Fruit fly (Drosophila melanogaster) whole organism, embryonic: Measurements from ENCODE around the gene Snx6.
A peak's percentile ranks its signal among the peaks of the same experiment; 100 is the strongest.

Source experiments
- Abd-B ChIP-seq: fragments of 200-800 bp; sonication (Bioruptor generic); optimal IDR thresholded peaks from 2 replicates; lab custom pipeline; 2018; ENCODE audit warnings: missing biosample characterization, mild to moderate bottlenecking, missing genetic modification characterization, moderate library complexity
- Aef1 ChIP-seq: fragments of 200-800 bp; sonication (Bioruptor generic); IDR thresholded peaks from 3 replicates; pipeline ENCODE4 v1.3.6; 2022; ENCODE audit warnings: missing biosample characterization, missing genetic modification characterization
- Antp ChIP-seq: fragments of 200-800 bp; sonication (Bioruptor generic); optimal IDR thresholded peaks from 3 replicates; lab custom pipeline; 2016; ENCODE audit warnings: missing biosample characterization, missing genetic modification characterization
- Awh ChIP-seq: fragments of 200-800 bp; sonication (Bioruptor generic); IDR thresholded peaks from 2 replicates; pipeline ENCODE4, ENCODE4 v1.3.6; 2022; ENCODE audit warnings: missing biosample characterization, missing genetic modification characterization
- CG10274 ChIP-seq: fragments of 200-800 bp; sonication (Bioruptor generic); optimal IDR thresholded peaks from 3 replicates; lab custom pipeline; 2017; ENCODE audit warnings: missing biosample characterization, mild to moderate bottlenecking, missing genetic modification characterization
- CG10654 ChIP-seq: fragments of 200-800 bp; sonication (Bioruptor generic); optimal IDR thresholded peaks from 2 replicates; lab custom pipeline; 2016; ENCODE audit warnings: missing biosample characterization, missing genetic modification characterization
- CG13894 ChIP-seq: fragments of 200-800 bp; sonication (Bioruptor generic); optimal IDR thresholded peaks from 3 replicates; lab custom pipeline; 2018; ENCODE audit warnings: missing biosample characterization, mild to moderate bottlenecking, missing genetic modification characterization, moderate library complexity
- CG15514 ChIP-seq: fragments of 200-800 bp; sonication (Bioruptor generic); optimal IDR thresholded peaks from 3 replicates; lab custom pipeline; 2017; ENCODE audit warnings: missing biosample characterization, missing genetic modification characterization, mild to moderate bottlenecking, moderate library complexity, missing genetic modification reagents
- CG16813 ChIP-seq: fragments of 200-800 bp; sonication (Bioruptor generic); IDR thresholded peaks from 3 replicates; pipeline ENCODE4 v1.3.6; 2022; ENCODE audit warnings: missing biosample characterization, missing genetic modification characterization; ENCODE audit not compliant: partially characterized antibody
- CG17328 ChIP-seq: fragments of 200-800 bp; sonication (Bioruptor generic); IDR thresholded peaks from 2 replicates; pipeline ENCODE4 v1.3.6; 2022; ENCODE audit warnings: missing biosample characterization, missing genetic modification characterization
- CG17361 ChIP-seq: fragments of 200-800 bp; sonication (Bioruptor generic); IDR thresholded peaks from 3 replicates; pipeline ENCODE4 v1.3.6; 2022; ENCODE audit warnings: missing biosample characterization, missing genetic modification characterization
- CG17568 ChIP-seq: fragments of 200-800 bp; sonication (Bioruptor generic); optimal IDR thresholded peaks from 2 replicates; lab custom pipeline; 2018; ENCODE audit warnings: missing biosample characterization, mild to moderate bottlenecking, missing genetic modification characterization, moderate library complexity
- CG17829 ChIP-seq: fragments of 200-800 bp; optimal IDR thresholded peaks from 2 replicates; lab custom pipeline; 2019; ENCODE audit warnings: missing biosample characterization, mild to moderate bottlenecking, missing genetic modification characterization, moderate library complexity
- CG3281 ChIP-seq: fragments of 200-800 bp; sonication (Bioruptor generic); optimal IDR thresholded peaks from 3 replicates; lab custom pipeline; 2017; ENCODE audit warnings: missing biosample characterization, mild to moderate bottlenecking, missing genetic modification characterization
- CG33557 ChIP-seq: fragments of 200-800 bp; sonication (Bioruptor generic); optimal IDR thresholded peaks from 2 replicates; lab custom pipeline; 2019; ENCODE audit warnings: missing biosample characterization, mild to moderate bottlenecking, missing genetic modification characterization, moderate library complexity
- CG4404 ChIP-seq: fragments of 200-800 bp; sonication (Bioruptor generic); IDR thresholded peaks from 2 replicates; pipeline ENCODE4 v1.3.6; 2022; ENCODE audit warnings: missing biosample characterization, missing genetic modification characterization
- CG4424 ChIP-seq: fragments of 200-800 bp; sonication (Bioruptor generic); optimal IDR thresholded peaks from 3 replicates; lab custom pipeline; 2016; ENCODE audit warnings: missing biosample characterization, missing genetic modification characterization
- CG4617 ChIP-seq: fragments of 200-800 bp; sonication (Bioruptor generic); optimal IDR thresholded peaks from 3 replicates; lab custom pipeline; 2016; ENCODE audit warnings: missing biosample characterization, missing genetic modification characterization, borderline replicate concordance
- CG6813 ChIP-seq: fragments of 200-800 bp; sonication (Bioruptor generic); optimal IDR thresholded peaks from 2 replicates; lab custom pipeline; 2017; ENCODE audit warnings: missing biosample characterization, missing genetic modification characterization, mild to moderate bottlenecking, moderate library complexity, missing genetic modification reagents
- CG7745 ChIP-seq: fragments of 200-800 bp; sonication (Bioruptor generic); optimal IDR thresholded peaks from 2 replicates; lab custom pipeline; 2018; ENCODE audit warnings: missing biosample characterization, mild to moderate bottlenecking, missing genetic modification characterization, moderate library complexity
- CG8765 ChIP-seq: fragments of 200-800 bp; sonication (Bioruptor generic); IDR thresholded peaks from 2 replicates; pipeline ENCODE4 v1.3.6; 2022; ENCODE audit warnings: missing biosample characterization, missing genetic modification characterization
- CG9817 ChIP-seq: fragments of 200-800 bp; sonication (Bioruptor generic); optimal IDR thresholded peaks from 2 replicates; lab custom pipeline; 2018; ENCODE audit warnings: missing biosample characterization, mild to moderate bottlenecking, missing genetic modification characterization, moderate library complexity
- CG9876 ChIP-seq: fragments of 200-800 bp; sonication (Bioruptor generic); optimal IDR thresholded peaks from 2 replicates; lab custom pipeline; 2016; ENCODE audit warnings: missing biosample characterization, missing genetic modification characterization
- D19B ChIP-seq: fragments of 200-800 bp; sonication (Bioruptor generic); optimal IDR thresholded peaks from 2 replicates; lab custom pipeline; 2017; ENCODE audit warnings: missing biosample characterization, mild to moderate bottlenecking, missing genetic modification characterization
- Hr51 ChIP-seq, 2 experiments: fragments of 200-800 bp; sonication (Bioruptor generic); optimal IDR thresholded peaks; 2 replicates in 1 of 2; 3 replicates in 1 of 2; lab custom pipeline; 2016 to 2018; ENCODE audit warnings: missing biosample characterization in 2 of 2, missing genetic modification characterization in 2 of 2, mild to moderate bottlenecking in 1 of 2, moderate library complexity in 1 of 2
- Mes4 ChIP-seq: fragments of 200-800 bp; sonication (Bioruptor generic); optimal IDR thresholded peaks from 2 replicates; lab custom pipeline; 2016; ENCODE audit warnings: missing biosample characterization, missing genetic modification characterization
- NC2β ChIP-seq: fragments of 200-800 bp; sonication (Bioruptor generic); optimal IDR thresholded peaks from 2 replicates; lab custom pipeline; 2016; ENCODE audit warnings: missing biosample characterization, missing genetic modification characterization
- Opbp ChIP-seq: fragments of 200-800 bp; sonication (Bioruptor generic); IDR thresholded peaks from 3 replicates; pipeline ENCODE4 v1.3.6; 2022; ENCODE audit warnings: missing biosample characterization, missing genetic modification characterization; ENCODE audit not compliant: partially characterized antibody
- Poxn ChIP-seq: fragments of 200-800 bp; sonication (Bioruptor generic); IDR thresholded peaks from 2 replicates; pipeline ENCODE4 v1.3.6; 2022; ENCODE audit warnings: missing biosample characterization, missing genetic modification characterization
- Ravus ChIP-seq: fragments of 200-800 bp; sonication (Bioruptor generic); IDR thresholded peaks from 2 replicates; pipeline ENCODE4 v1.3.6; 2022; ENCODE audit warnings: missing biosample characterization, missing genetic modification characterization
- Usf ChIP-seq: fragments of 200-800 bp; sonication (Bioruptor generic); optimal IDR thresholded peaks from 2 replicates; lab custom pipeline; 2017; ENCODE audit warnings: missing genotype, missing biosample characterization, missing genetic modification characterization
- Vsx1 ChIP-seq: fragments of 200-800 bp; sonication (Bioruptor generic); optimal IDR thresholded peaks from 2 replicates; lab custom pipeline; 2017; ENCODE audit warnings: missing biosample characterization, mild to moderate bottlenecking, missing genetic modification characterization, missing genetic modification reagents
- Xrp1 ChIP-seq: fragments of 200-800 bp; sonication (Bioruptor generic); IDR thresholded peaks from 2 replicates; pipeline ENCODE4 v1.3.6; 2022; ENCODE audit warnings: missing biosample characterization, missing genetic modification characterization
- ap ChIP-seq: fragments of 200-800 bp; sonication (Bioruptor generic); IDR thresholded peaks from 2 replicates; pipeline ENCODE4 v1.3.6; 2022; ENCODE audit warnings: missing biosample characterization, missing genetic modification characterization
- ash1 ChIP-seq: fragments of 200-800 bp; sonication (Bioruptor generic); optimal IDR thresholded peaks from 2 replicates; lab custom pipeline; 2018; ENCODE audit warnings: missing biosample characterization, mild to moderate bottlenecking, missing genetic modification characterization
- bowl ChIP-seq: fragments of 200-800 bp; sonication (Bioruptor generic); IDR thresholded peaks from 2 replicates; pipeline ENCODE4 v1.3.6; 2022; ENCODE audit warnings: missing biosample characterization, missing genetic modification characterization
- btn ChIP-seq: fragments of 200-800 bp; sonication (Bioruptor generic); optimal IDR thresholded peaks from 2 replicates; lab custom pipeline; 2016; ENCODE audit warnings: missing biosample characterization, missing genetic modification characterization
- ci ChIP-seq: fragments of 200-800 bp; sonication (Bioruptor generic); IDR thresholded peaks from 3 replicates; pipeline ENCODE4 v1.3.6; 2022; ENCODE audit warnings: missing biosample characterization, missing genetic modification characterization
- cwo ChIP-seq: fragments of 200-800 bp; sonication (Bioruptor generic); optimal IDR thresholded peaks from 3 replicates; lab custom pipeline; 2017; ENCODE audit warnings: missing biosample characterization, missing genetic modification characterization, mild to moderate bottlenecking, moderate library complexity, missing genetic modification reagents
- fd102C ChIP-seq: fragments of 200-800 bp; sonication (Bioruptor generic); optimal IDR thresholded peaks from 2 replicates; lab custom pipeline; 2018; ENCODE audit warnings: missing biosample characterization, mild to moderate bottlenecking, missing genetic modification characterization, moderate library complexity
- fd64A ChIP-seq: fragments of 200-800 bp; sonication (Bioruptor generic); optimal IDR thresholded peaks from 3 replicates; lab custom pipeline; 2018; ENCODE audit warnings: missing biosample characterization, mild to moderate bottlenecking, missing genetic modification characterization
- grau ChIP-seq: fragments of 200-800 bp; optimal IDR thresholded peaks from 3 replicates; lab custom pipeline; 2019; ENCODE audit warnings: missing biosample characterization, mild to moderate bottlenecking, missing genetic modification characterization, moderate library complexity
- gro ChIP-seq: fragments of 200-800 bp; sonication (Bioruptor generic); optimal IDR thresholded peaks from 2 replicates; lab custom pipeline; 2016; ENCODE audit warnings: missing biosample characterization, missing genetic modification characterization
- psq ChIP-seq: fragments of 200-800 bp; sonication (Bioruptor generic); optimal IDR thresholded peaks from 2 replicates; lab custom pipeline; 2017; ENCODE audit warnings: missing biosample characterization, missing genetic modification characterization
- pum ChIP-seq: fragments of 200-800 bp; sonication (Bioruptor generic); optimal IDR thresholded peaks from 2 replicates; lab custom pipeline; 2016; ENCODE audit warnings: missing biosample characterization, missing genetic modification characterization
- schlank ChIP-seq: fragments of 200-800 bp; sonication (Bioruptor generic); optimal IDR thresholded peaks from 2 replicates; lab custom pipeline; 2018; ENCODE audit warnings: missing biosample characterization, mild to moderate bottlenecking, missing genetic modification characterization
- shn ChIP-seq: fragments of 200-800 bp; sonication (Bioruptor generic); optimal IDR thresholded peaks from 3 replicates; lab custom pipeline; 2016; ENCODE audit warnings: missing biosample characterization, missing genetic modification characterization
- slou ChIP-seq: fragments of 200-800 bp; sonication (Bioruptor generic); optimal IDR thresholded peaks from 3 replicates; lab custom pipeline; 2016; ENCODE audit warnings: missing biosample characterization, missing genetic modification characterization
- sob ChIP-seq: fragments of 200-800 bp; sonication (Bioruptor generic); IDR thresholded peaks from 2 replicates; pipeline ENCODE4 v1.3.6; 2022; ENCODE audit warnings: missing biosample characterization, missing genetic modification characterization
- sqz ChIP-seq: fragments of 200-800 bp; sonication (Bioruptor generic); optimal IDR thresholded peaks from 3 replicates; lab custom pipeline; 2018; ENCODE audit warnings: missing biosample characterization, mild to moderate bottlenecking, missing genetic modification characterization
- sr ChIP-seq: fragments of 200-800 bp; sonication (Bioruptor generic); IDR thresholded peaks from 3 replicates; pipeline ENCODE4 v1.3.6; 2022; ENCODE audit warnings: missing biosample characterization, missing genetic modification characterization

The Snx6 gene

dm6 chr2L:8211070-8211469, 9.5 kb downstream of the Snx6 start, which contains the start of gene Ssb-c31a (continued):
- TF ChIP-seq CG15514 (GFP tag; lab: Kevin White, UChicago) (peak; percentile 50), CG9876 (GFP tag; lab: Kevin White, UChicago) (no peak), CG17829 (peak; percentile 56), Awh (GFP tag; lab: Robert Waterston, UW) (no peak), Vsx1 (GFP tag; lab: Kevin White, UChicago) (no peak), CG4424 (peak; percentile 39), bowl (GFP tag; lab: Robert Waterston, UW) (no peak), Antp (GFP tag; lab: Kevin White, UChicago) (peak; percentile 22), ash1 (GFP tag; lab: Kevin White, UChicago) (no peak), ap (GFP tag; lab: Robert Waterston, UW) (no peak), NC2β (GFP tag; lab: Kevin White, UChicago) (peak; percentile 27), Usf (GFP tag; lab: Kevin White, UChicago) (no peak), btn (no peak), sr (GFP tag; lab: Robert Waterston, UW) (no peak), CG16813 (peak; percentile 79), CG6813 (GFP tag; lab: Kevin White, UChicago) (no peak), CG3281 (peak; percentile 48), schlank (no peak), gro (GFP tag; lab: Kevin White, UChicago) (peak; percentile 64), pum (peak; percentile 59), psq (GFP tag; lab: Kevin White, UChicago) (no peak), sqz (no peak), CG8765 (GFP tag; lab: Robert Waterston, UW) (no peak), CG17568 (GFP tag; lab: Kevin White, UChicago) (no peak), Ravus (GFP tag; lab: Robert Waterston, UW) (no peak), Mes4 (GFP tag; lab: Kevin White, UChicago) (no peak), Opbp (GFP tag; lab: Robert Waterston, UW) (peak; percentile 40; the same call in 1 of the 3 replicates), CG10654 (GFP tag; lab: Kevin White, UChicago) (peak; percentile 6), CG17328 (GFP tag; lab: Robert Waterston, UW) (peak; percentile 28; the same call in 1 of the 2 replicates), shn (GFP tag; lab: Kevin White, UChicago) (no peak), Xrp1 (peak; percentile 57), CG10274 (GFP tag; lab: Kevin White, UChicago) (no peak), CG7745 (tag; lab: Kevin White, UChicago) (no peak), Hr51 (GFP tag; optimal IDR thresholded peaks at IDR 0.05; lab: Kevin White, UChicago) (peak; percentile 31 to 48), ci (no peak), slou (GFP tag; lab: Kevin White, UChicago) (no peak), CG4617 (GFP tag; lab: Kevin White, UChicago) (peak; percentile 68), Aef1 (GFP tag; lab: Robert Waterston, UW) (0 out of 3 replicates have a peak, but pooled peaks have one; percentile 14), CG33557 (GFP tag; lab: Kevin White, UChicago) (peak; percentile 44), sob (GFP tag; lab: Robert Waterston, UW) (peak; percentile 81), CG9817 (tag; lab: Kevin White, UChicago) (peak; percentile 48), CG4404 (GFP tag; lab: Robert Waterston, UW) (no peak), CG17361 (GFP tag; lab: Robert Waterston, UW) (peak; percentile 59; the same call in 2 of the 3 replicates), Poxn (GFP tag; lab: Robert Waterston, UW) (no peak), grau (tag; lab: Kevin White, UChicago) (peak; percentile 61), cwo (GFP tag; lab: Kevin White, UChicago) (peak; percentile 20), Abd-B (GFP tag; lab: Kevin White, UChicago) (peak; percentile 28), CG13894 (tag; lab: Kevin White, UChicago) (no peak), fd64A (no peak), fd102C (GFP tag; lab: Kevin White, UChicago) (no peak), D19B (GFP tag; lab: Kevin White, UChicago) (no peak)
